Worm (Caenorhabditis elegans) whole organism, L4/young adult: ENCODE results near the gene fbxb-47.

ENCODE experiments used
- W03F9.2 ChIP-seq: fragments of 150-350 bp; optimal IDR thresholded peaks from 2 replicates; lab custom pipeline; 2014; ENCODE audit warnings: missing biosample characterization, missing genetic modification characterization
- dao-5 ChIP-seq: sonication (generic microtip); optimal IDR thresholded peaks from 2 replicates; lab custom pipeline; 2016; ENCODE audit warnings: missing genotype, missing genetic modification characterization, moderate library complexity, missing compliant biosample characterization
- him-1 ChIP-seq: sonication (generic microtip); optimal IDR thresholded peaks from 2 replicates; lab custom pipeline; 2016; ENCODE audit warnings: missing genotype, missing genetic modification reagents, missing genetic modification characterization, missing compliant biosample characterization

DNA sequence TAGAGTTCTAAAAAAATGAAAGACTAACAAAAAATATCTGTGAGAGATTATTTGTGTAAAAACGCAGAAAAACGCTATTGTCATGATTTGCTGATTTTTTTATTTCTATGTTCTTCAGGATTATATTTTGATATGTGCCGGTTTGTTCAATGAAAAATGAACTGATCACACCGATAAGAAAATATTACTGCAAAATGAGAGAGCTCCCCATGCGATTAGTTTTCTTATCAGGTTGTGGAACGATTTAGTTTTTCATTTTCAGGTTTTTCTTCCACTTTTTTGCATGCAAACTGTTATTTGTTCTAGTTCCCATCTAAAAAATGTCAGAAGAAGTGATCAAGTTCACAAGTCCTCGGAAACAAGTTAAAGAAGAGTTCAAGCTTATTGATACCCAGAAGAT is 25.0 kb upstream of the fbxb-47 start, which contains the start of gene btb-9:
- TF ChIP-seq him-1 (tag; lab: Kevin White, UChicago) (no peak), W03F9.2 (no peak), dao-5 (tag; lab: Kevin White, UChicago) (no peak)
